Fruit fly (Drosophila melanogaster): ENCODE results near the gene CG12535.

The CG12535 gene

dm6 chrX:3457518-3457917, 8.8 kb upstream of the CG12535 start:
- TF ChIP-seq Drgx (GFP tag; IDR thresholded peaks at IDR 0.05) (peak; percentile 54), sc (optimal IDR thresholded peaks at IDR 0.05) (no peak), sc (GFP tag; optimal IDR thresholded peaks at IDR 0.05) (no peak), CG3726 (GFP tag; IDR thresholded peaks at IDR 0.05) (no peak), so (GFP tag; IDR thresholded peaks at IDR 0.05) (no peak), lmd (GFP tag; IDR thresholded peaks at IDR 0.05) (peak; percentile 25; the same call in 1 of the 2 replicates), tgo (GFP tag; IDR thresholded peaks at IDR 0.05) (no peak), CG32532 (GFP tag; IDR thresholded peaks at IDR 0.05) (peak; percentile 25; the same call in 1 of the 2 replicates), CG7963 (GFP tag; IDR thresholded peaks at IDR 0.05; ENCODE audit: partially characterized antibody) (no peak), abd-A (tag; optimal IDR thresholded peaks at IDR 0.05) (no peak), E2f1 (GFP tag; IDR thresholded peaks at IDR 0.05) (no peak), lov (optimal IDR thresholded peaks at IDR 0.05) (no peak), lov (GFP tag; IDR thresholded peaks at IDR 0.05) (no peak), slbo (GFP tag; IDR thresholded peaks at IDR 0.05) (peak; percentile 53), usp (GFP tag; optimal IDR thresholded peaks at IDR 0.05) (no peak), Hmx (GFP tag; optimal IDR thresholded peaks at IDR 0.05) (no peak), Med (GFP tag) (peak; percentile 43), CG1603 (tag; optimal IDR thresholded peaks at IDR 0.05) (no peak), CG12769 (tag; optimal IDR thresholded peaks at IDR 0.05) (no peak), CG4424 (GFP tag; optimal IDR thresholded peaks at IDR 0.05) (no peak), insv (GFP tag; optimal IDR thresholded peaks at IDR 0.05) (no peak), CG5953 (GFP tag; IDR thresholded peaks at IDR 0.05) (no peak), gem (tag; optimal IDR thresholded peaks at IDR 0.05) (peak; percentile 15), CG2712 (tag; optimal IDR thresholded peaks at IDR 0.05) (no peak), corto (GFP tag; optimal IDR thresholded peaks at IDR 0.05) (no peak), trh (GFP tag; optimal IDR thresholded peaks at IDR 0.05) (no peak), D19B (GFP tag; optimal IDR thresholded peaks at IDR 0.05) (no peak), al (GFP tag; IDR thresholded peaks at IDR 0.05) (0 out of 2 replicates have a peak, but pooled peaks have one; percentile 10), CG3163 (GFP tag; optimal IDR thresholded peaks at IDR 0.05) (no peak), CG11093 (GFP tag; IDR thresholded peaks at IDR 0.05) (no peak), nom (GFP tag; optimal IDR thresholded peaks at IDR 0.05) (no peak), BEAF-32 (GFP tag; optimal IDR thresholded peaks at IDR 0.05) (no peak), pum (GFP tag; optimal IDR thresholded peaks at IDR 0.05) (no peak), CG3847 (GFP tag; IDR thresholded peaks at IDR 0.05) (no peak), CG1529 (GFP tag; optimal IDR thresholded peaks at IDR 0.05) (no peak), tio (GFP tag; optimal IDR thresholded peaks at IDR 0.05) (no peak), CG13894 (tag; optimal IDR thresholded peaks at IDR 0.05) (peak; percentile 27), slou (GFP tag; optimal IDR thresholded peaks at IDR 0.05) (no peak), CG16863 (GFP tag; optimal IDR thresholded peaks at IDR 0.05) (no peak), sug (tag; optimal IDR thresholded peaks at IDR 0.05) (no peak), NfI (GFP tag; optimal IDR thresholded peaks at IDR 0.05) (no peak), CG12659 (GFP tag; optimal IDR thresholded peaks at IDR 0.05) (no peak), ssp (GFP tag; IDR thresholded peaks at IDR 0.05) (no peak), repo (GFP tag; optimal IDR thresholded peaks at IDR 0.05) (no peak), CG2120 (GFP tag; optimal IDR thresholded peaks at IDR 0.05) (peak; percentile 16), peb (GFP tag; IDR thresholded peaks at IDR 0.05) (no peak), ase (GFP tag; IDR thresholded peaks at IDR 0.05) (no peak), CG9817 (tag; optimal IDR thresholded peaks at IDR 0.05) (no peak), Rx (GFP tag; IDR thresholded peaks at IDR 0.05) (no peak), Asciz (GFP tag; optimal IDR thresholded peaks at IDR 0.05) (no peak), E2f2 (GFP tag; IDR thresholded peaks at IDR 0.05) (no peak), en (GFP tag; optimal IDR thresholded peaks at IDR 0.05) (no peak), zfh1 (GFP tag; IDR thresholded peaks at IDR 0.05) (no peak)
